Fruit fly (Drosophila melanogaster) whole organism, pupa: ENCODE results near the gene Pp2A-29B.

Experiments used
- CG10348 ChIP-seq: fragments of 200-800 bp; sonication (Bioruptor generic); IDR thresholded peaks from 2 replicates; pipeline ENCODE4 v1.3.6; 2022; ENCODE audit warnings: missing biosample characterization, missing genetic modification characterization
- CG8301 ChIP-seq: fragments of 200-800 bp; sonication (Bioruptor generic); optimal IDR thresholded peaks from 2 replicates; lab custom pipeline; 2018; ENCODE audit warnings: missing biosample characterization, mild to moderate bottlenecking, missing genetic modification characterization
- CG9948 ChIP-seq: fragments of 200-800 bp; sonication (Bioruptor generic); optimal IDR thresholded peaks from 2 replicates; lab custom pipeline; 2018; ENCODE audit warnings: missing biosample characterization, mild to moderate bottlenecking, missing genetic modification characterization, moderate library complexity
- EcR ChIP-seq: fragments of 200-800 bp; sonication (Bioruptor generic); optimal IDR thresholded peaks from 3 replicates; lab custom pipeline; 2019; ENCODE audit warnings: missing biosample characterization, missing genetic modification characterization, mild to moderate bottlenecking, moderate library complexity, missing genetic modification reagents
- Pif1B ChIP-seq: fragments of 200-800 bp; sonication (Bioruptor generic); optimal IDR thresholded peaks from 3 replicates; lab custom pipeline; 2016; ENCODE audit warnings: missing biosample characterization, missing genetic modification characterization
- fd96Ca ChIP-seq: fragments of 200-800 bp; sonication (Bioruptor generic); IDR thresholded peaks from 3 replicates; pipeline ENCODE4 v1.3.6; 2022; ENCODE audit warnings: missing biosample characterization, missing genetic modification characterization
- rn ChIP-seq: fragments of 200-800 bp; sonication (Bioruptor generic); IDR thresholded peaks from 2 replicates; pipeline ENCODE4 v1.3.6; 2022; ENCODE audit warnings: missing biosample characterization, missing genetic modification characterization

- TF ChIP-seq Pif1B (GFP tag; lab: Kevin White, UChicago) (no peak), CG10348 (GFP tag; lab: Robert Waterston, UW) (no peak), CG8301 (tag; lab: Kevin White, UChicago) (no peak), fd96Ca (GFP tag; lab: Robert Waterston, UW) (no peak), rn (no peak), CG9948 (tag; lab: Kevin White, UChicago) (no peak), EcR (GFP tag; lab: Kevin White, UChicago) (no peak)
Observed at dm6 chr2L:8364006-8364956, 1.6 kb upstream of the Pp2A-29B start, which contains the start of the genes RpS13 and CSN8.
